Worm (Caenorhabditis elegans) whole organism, L1 larva: ENCODE results near the gene nex-4.

Experiments used
- C16A3.4 ChIP-seq: fragments of 150-350 bp; optimal IDR thresholded peaks from 2 replicates; lab custom pipeline; 2014; ENCODE audit warnings: missing biosample characterization, missing genetic modification characterization
- C34B4.2 ChIP-seq: sonication (generic microtip); optimal IDR thresholded peaks from 2 replicates; lab custom pipeline; 2017; ENCODE audit warnings: mild to moderate bottlenecking, missing genetic modification characterization, missing compliant biosample characterization
- alr-1 ChIP-seq: fragments of 200-800 bp; sonication (Bioruptor generic); optimal IDR thresholded peaks from 2 replicates; lab custom pipeline; 2018; ENCODE audit warnings: borderline replicate concordance, mild to moderate bottlenecking, missing genetic modification characterization, missing compliant biosample characterization
- blmp-1 ChIP-seq: fragments of 150-350 bp; optimal IDR thresholded peaks from 2 replicates; lab custom pipeline; 2014; ENCODE audit warnings: missing biosample characterization, missing genetic modification characterization
- ceh-63 ChIP-seq: fragments of 200-800 bp; sonication (Bioruptor generic); optimal IDR thresholded peaks from 2 replicates; lab custom pipeline; 2018; ENCODE audit warnings: mild to moderate bottlenecking, missing genetic modification characterization, missing compliant biosample characterization
- ceh-8 ChIP-seq: fragments of 200-800 bp; sonication (Bioruptor generic); optimal IDR thresholded peaks from 2 replicates; lab custom pipeline; 2018; ENCODE audit warnings: mild to moderate bottlenecking, missing genetic modification characterization, moderate library complexity, missing compliant biosample characterization
- ceh-88 ChIP-seq: fragments of 200-800 bp; sonication (Bioruptor generic); IDR thresholded peaks from 2 replicates; pipeline ENCODE4 v1.3.6; 2022; ENCODE audit warnings: missing genetic modification characterization, missing compliant biosample characterization
- ces-1 ChIP-seq: fragments of 150-350 bp; optimal IDR thresholded peaks from 2 replicates; lab custom pipeline; 2014; ENCODE audit warnings: missing biosample characterization, missing genetic modification reagents, missing genetic modification characterization
- dpl-1 ChIP-seq, 3 experiments: fragments of 150-350 bp in 2 of 3; sonication (generic microtip) in 1 of 3; optimal IDR thresholded peaks; 2 replicates each; lab custom pipeline; 2014 to 2017; ENCODE audit warnings: missing biosample characterization in 3 of 3, missing genetic modification characterization in 3 of 3, missing genetic modification reagents in 3 of 3
- efl-1 ChIP-seq, 4 experiments: fragments of 150-350 bp; optimal IDR thresholded peaks in 3 of 4; peaks in 1 of 4; 1 replicate in 1 of 4; 2 replicates in 3 of 4; lab custom pipeline; 2014; ENCODE audit warnings: missing biosample characterization in 2 of 4, missing genetic modification characterization in 2 of 4, missing genetic modification reagents in 2 of 4
- efl-3 ChIP-seq: fragments of 200-800 bp; sonication (Bioruptor generic); optimal IDR thresholded peaks from 2 replicates; lab custom pipeline; 2018; ENCODE audit warnings: mild to moderate bottlenecking, missing genetic modification characterization, missing compliant biosample characterization
- egl-13 ChIP-seq: sonication (generic microtip); optimal IDR thresholded peaks from 2 replicates; lab custom pipeline; 2016; ENCODE audit warnings: missing genotype, missing genetic modification reagents, missing genetic modification characterization, missing compliant biosample characterization
- egl-27 ChIP-seq, 2 experiments: fragments of 150-350 bp in 1 of 2; sonication (generic microtip); optimal IDR thresholded peaks; 3 replicates each; lab custom pipeline; 2017 to 2018; ENCODE audit warnings: missing biosample characterization in 2 of 2, missing genetic modification characterization in 2 of 2, missing genetic modification reagents in 2 of 2
- elt-2 ChIP-seq: sonication (generic microtip); optimal IDR thresholded peaks from 2 replicates; lab custom pipeline; 2016; ENCODE audit warnings: missing genetic modification characterization, mild to moderate bottlenecking, inconsistent platforms, missing compliant biosample characterization, missing genetic modification reagents
- elt-3 ChIP-seq, 6 experiments: fragments of 150-350 bp in 1 of 6; sonication (generic microtip); optimal IDR thresholded peaks; 2 replicates each; lab custom pipeline; 2017 to 2018; ENCODE audit warnings: missing biosample characterization in 6 of 6, missing genetic modification characterization in 6 of 6, inconsistent platforms in 1 of 6
- ets-5 ChIP-seq: fragments of 200-800 bp; sonication (Bioruptor generic); IDR thresholded peaks from 2 replicates; pipeline ENCODE4 v1.3.6; 2022; ENCODE audit warnings: missing genetic modification characterization, missing compliant biosample characterization
- hlh-17 ChIP-seq: fragments of 200-800 bp; sonication (Bioruptor generic); optimal IDR thresholded peaks from 2 replicates; lab custom pipeline; 2018; ENCODE audit warnings: missing genetic modification characterization, mild to moderate bottlenecking, missing compliant biosample characterization, moderate library complexity, borderline replicate concordance
- hpl-2 ChIP-seq: fragments of 150-350 bp; optimal IDR thresholded peaks from 2 replicates; lab custom pipeline; 2014; ENCODE audit warnings: missing biosample characterization, missing genetic modification reagents, missing genetic modification characterization
- irx-1 ChIP-seq: sonication (generic microtip); optimal IDR thresholded peaks from 2 replicates; lab custom pipeline; 2016; ENCODE audit warnings: missing genetic modification characterization, missing compliant biosample characterization
- jun-1 ChIP-seq: fragments of 150-350 bp; optimal IDR thresholded peaks from 2 replicates; lab custom pipeline; 2014; ENCODE audit warnings: missing biosample characterization, missing genetic modification reagents, missing genetic modification characterization
- lin-14 ChIP-seq: fragments of 200-800 bp; sonication (Bioruptor generic); optimal IDR thresholded peaks from 2 replicates; lab custom pipeline; 2018; ENCODE audit warnings: mild to moderate bottlenecking, missing genetic modification characterization, moderate library complexity, missing compliant biosample characterization
- lin-39 ChIP-seq: fragments of 150-350 bp; optimal IDR thresholded peaks from 2 replicates; lab custom pipeline; 2014; ENCODE audit warnings: missing biosample characterization, missing genetic modification reagents, missing genetic modification characterization
- lir-3 ChIP-seq: sonication (generic microtip); optimal IDR thresholded peaks from 2 replicates; lab custom pipeline; 2016; ENCODE audit warnings: mild to moderate bottlenecking, missing genetic modification characterization, moderate library complexity, missing compliant biosample characterization; ENCODE audit not compliant: poor library complexity
- lsy-2 ChIP-seq, 2 experiments: fragments of 150-350 bp; optimal IDR thresholded peaks; 2 replicates each; lab custom pipeline; 2014; ENCODE audit warnings: missing biosample characterization in 2 of 2, missing genetic modification characterization in 2 of 2
- nhr-11 ChIP-seq: fragments of 150-350 bp; optimal IDR thresholded peaks from 2 replicates; lab custom pipeline; 2014; ENCODE audit warnings: missing biosample characterization, missing genetic modification characterization
- nhr-19 ChIP-seq: fragments of 200-800 bp; sonication (Bioruptor generic); conservative IDR thresholded peaks from 2 replicates; pipeline ENCODE4 v1.3.6; 2022; ENCODE audit warnings: missing genetic modification characterization, missing compliant biosample characterization
- nhr-20 ChIP-seq: sonication (generic microtip); optimal IDR thresholded peaks from 2 replicates; lab custom pipeline; 2016; ENCODE audit warnings: mild to moderate bottlenecking, missing genetic modification characterization, missing compliant biosample characterization
- nhr-28 ChIP-seq: fragments of 150-350 bp; optimal IDR thresholded peaks from 2 replicates; lab custom pipeline; 2014; ENCODE audit warnings: missing biosample characterization, missing genetic modification characterization
- nhr-47 ChIP-seq: sonication (generic microtip); optimal IDR thresholded peaks from 2 replicates; lab custom pipeline; 2016; ENCODE audit warnings: mild to moderate bottlenecking, missing genetic modification characterization, moderate library complexity, missing compliant biosample characterization
- nhr-84 ChIP-seq: sonication (generic microtip); optimal IDR thresholded peaks from 2 replicates; lab custom pipeline; 2017; ENCODE audit warnings: missing biosample characterization, missing genetic modification characterization
- nhr-85 ChIP-seq: sonication (generic microtip); peaks from one replicate; lab custom pipeline; 2016; ENCODE audit warnings: missing genetic modification characterization, inconsistent platforms, missing compliant biosample characterization
- pax-3 ChIP-seq: fragments of 200-800 bp; sonication (Bioruptor generic); optimal IDR thresholded peaks from 2 replicates; lab custom pipeline; 2018; ENCODE audit warnings: mild to moderate bottlenecking, missing genetic modification characterization, moderate library complexity, missing compliant biosample characterization
- rnt-1 ChIP-seq: sonication (generic microtip); optimal IDR thresholded peaks from 2 replicates; lab custom pipeline; 2016; ENCODE audit warnings: mild to moderate bottlenecking, missing genetic modification characterization, moderate library complexity, missing compliant biosample characterization
- sox-4 ChIP-seq: sonication (generic microtip); optimal IDR thresholded peaks from 2 replicates; lab custom pipeline; 2016; ENCODE audit warnings: missing genetic modification characterization, missing compliant biosample characterization
- sup-37 ChIP-seq: fragments of 200-800 bp; sonication (Bioruptor generic); optimal IDR thresholded peaks from 2 replicates; lab custom pipeline; 2018; ENCODE audit warnings: mild to moderate bottlenecking, missing genetic modification characterization, missing compliant biosample characterization
- swsn-7 ChIP-seq: sonication (generic microtip); optimal IDR thresholded peaks from 2 replicates; lab custom pipeline; 2016; ENCODE audit warnings: missing genetic modification characterization, missing compliant biosample characterization
- tlp-1 ChIP-seq: fragments of 150-350 bp; optimal IDR thresholded peaks from 2 replicates; lab custom pipeline; 2014; ENCODE audit warnings: missing biosample characterization, missing genetic modification characterization
- unc-62 ChIP-seq: fragments of 150-350 bp; optimal IDR thresholded peaks from 2 replicates; lab custom pipeline; 2014; ENCODE audit warnings: missing biosample characterization, missing genetic modification reagents, missing genetic modification characterization
- vab-15 ChIP-seq: sonication (generic microtip); optimal IDR thresholded peaks from 2 replicates; lab custom pipeline; 2017; ENCODE audit warnings: missing genotype, mild to moderate bottlenecking, missing genetic modification characterization, missing compliant biosample characterization
- xbp-1 ChIP-seq: sonication (generic microtip); optimal IDR thresholded peaks from 2 replicates; lab custom pipeline; 2016; ENCODE audit warnings: missing genetic modification characterization, missing compliant biosample characterization
- ztf-11 ChIP-seq, 2 experiments: sonication (generic microtip); optimal IDR thresholded peaks; 2 replicates each; lab custom pipeline; 2016 to 2017; ENCODE audit warnings: missing genetic modification characterization in 2 of 2, missing biosample characterization in 1 of 2, missing compliant biosample characterization in 1 of 2
- ztf-4 ChIP-seq: fragments of 150-350 bp; optimal IDR thresholded peaks from 2 replicates; lab custom pipeline; 2014; ENCODE audit warnings: missing biosample characterization, missing genetic modification characterization

nex-4 gene

ce11 chrV:4889477-4889876, 38.2 kb downstream of the nex-4 start, which contains the start of gene ugt-12 (continued):
- no peak for TF ChIP-seq egl-13 (tag; lab: Kevin White, UChicago)

- TF ChIP-seq tlp-1 (tag; lab: Kevin White, UChicago) (no peak), blmp-1 (peak; percentile 22), lsy-2 (tag; optimal IDR thresholded peaks at IDR 0.05; lab: Kevin White, UChicago) (peak in 1 of 2 experiments; percentile 57)
Observed at ce11 chrV:4889976-4890479, 38.8 kb downstream of the nex-4 start, which contains the start of gene T19H12.2. TSS of gene T19H12.2 (plus strand) at chrV:4890429.

- no peak for TF ChIP-seq unc-62 (GFP tag; lab: Kevin White, UChicago)
- TF ChIP-seq efl-1 (optimal IDR thresholded peaks at IDR 0.05; lab: Kevin White, UChicago) = no peak
- peak in 1 of 2 experiments; percentile 15 for TF ChIP-seq efl-1 (GFP tag; optimal IDR thresholded peaks at IDR 0.05 in 1 of 2; lab: Kevin White, UChicago)
Observed at ce11 chrV:4890781-4891180, 39.5 kb downstream of the nex-4 start.

- no peak for TF ChIP-seq nhr-47
- TF ChIP-seq ztf-4 (tag; lab: Kevin White, UChicago) = no peak
- TF ChIP-seq pax-3 (tag; lab: Kevin White, UChicago) = no peak
- TF ChIP-seq vab-15 = no peak
- TF ChIP-seq xbp-1 (tag; lab: Kevin White, UChicago) = no peak
Observed at ce11 chrV:4891305-4891704, 40.1 kb downstream of the nex-4 start.

ce11 chrV:4894971-4895370, 43.7 kb downstream of the nex-4 start, which contains the start of gene ugt-11:
TSS of gene ugt-11 (minus strand) at chrV:4895071.
- TF ChIP-seq sup-37 (GFP tag; lab: Kevin White, UChicago) (no peak), nhr-84 (tag; lab: Kevin White, UChicago) (no peak), irx-1 (tag; lab: Kevin White, UChicago) (no peak), efl-3 (GFP tag; lab: Kevin White, UChicago) (no peak), lin-14 (GFP tag; lab: Kevin White, UChicago) (no peak), lin-39 (tag; lab: Kevin White, UChicago) (no peak), nhr-20 (tag; lab: Kevin White, UChicago) (no peak), ceh-63 (no peak), rnt-1 (tag; lab: Kevin White, UChicago) (no peak)

ce11 chrV:4895744-4896143, 44.5 kb downstream of the nex-4 start, which contains the start of gene ugt-9:
TSS of gene ugt-9 (plus strand) at chrV:4896048.
- TF ChIP-seq sox-4 (no peak), elt-2 (no peak), nhr-11 (tag; lab: Kevin White, UChicago) (no peak), egl-27 (tag; optimal IDR thresholded peaks at IDR 0.05; lab: Kevin White, UChicago) (no peak), jun-1 (tag; lab: Kevin White, UChicago) (no peak), ceh-88 (no peak), C34B4.2 (tag; lab: Kevin White, UChicago) (no peak), alr-1 (tag; lab: Kevin White, UChicago) (no peak), nhr-28 (tag; lab: Kevin White, UChicago) (no peak), ets-5 (GFP tag; lab: Robert Waterston, UW) (no peak), lin-14 (GFP tag; lab: Kevin White, UChicago) (peak; percentile 32), nhr-19 (peak; percentile 36), C16A3.4 (tag; lab: Kevin White, UChicago) (no peak), elt-3 (tag; optimal IDR thresholded peaks at IDR 0.05; lab: Kevin White, UChicago) (peak in 3 of 6 experiments; percentile 58 to 84 (median 61)), dpl-1 (GFP tag; optimal IDR thresholded peaks at IDR 0.05; lab: Kevin White, UChicago) (no peak), ztf-11 (tag; optimal IDR thresholded peaks at IDR 0.05; lab: Kevin White, UChicago) (no peak), ceh-8 (GFP tag; lab: Kevin White, UChicago) (no peak), swsn-7 (tag; lab: Kevin White, UChicago) (no peak), nhr-85 (tag; lab: Kevin White, UChicago) (peak; percentile 84), ces-1 (GFP tag; lab: Kevin White, UChicago) (no peak), lir-3 (tag; lab: Kevin White, UChicago) (no peak), lsy-2 (tag; optimal IDR thresholded peaks at IDR 0.05; lab: Kevin White, UChicago) (no peak), hlh-17 (no peak), hpl-2 (GFP tag; lab: Kevin White, UChicago) (no peak)
